Worm (Caenorhabditis elegans) whole organism, L1 larva: ENCODE data around the gene C45G9.5.

ENCODE experiments used
- F16B12.6 ChIP-seq: fragments of 150-350 bp; optimal IDR thresholded peaks from 2 replicates; lab custom pipeline; 2014; ENCODE audit warnings: missing biosample characterization, missing genetic modification characterization
- Y116A8C.19 ChIP-seq: sonication (generic microtip); optimal IDR thresholded peaks from 2 replicates; lab custom pipeline; 2016; ENCODE audit warnings: missing compliant biosample characterization, missing genetic modification characterization, borderline replicate concordance
- aha-1 ChIP-seq: fragments of 150-350 bp; optimal IDR thresholded peaks from 2 replicates; lab custom pipeline; 2014; ENCODE audit warnings: missing biosample characterization, missing genetic modification characterization
- alr-1 ChIP-seq: fragments of 200-800 bp; sonication (Bioruptor generic); optimal IDR thresholded peaks from 2 replicates; lab custom pipeline; 2018; ENCODE audit warnings: borderline replicate concordance, mild to moderate bottlenecking, missing genetic modification characterization, missing compliant biosample characterization
- aly-2 ChIP-seq: fragments of 150-350 bp; optimal IDR thresholded peaks from 2 replicates; lab custom pipeline; 2014; ENCODE audit warnings: missing biosample characterization, missing genetic modification characterization
- ceh-63 ChIP-seq: fragments of 200-800 bp; sonication (Bioruptor generic); optimal IDR thresholded peaks from 2 replicates; lab custom pipeline; 2018; ENCODE audit warnings: mild to moderate bottlenecking, missing genetic modification characterization, missing compliant biosample characterization
- ceh-8 ChIP-seq: fragments of 200-800 bp; sonication (Bioruptor generic); optimal IDR thresholded peaks from 2 replicates; lab custom pipeline; 2018; ENCODE audit warnings: mild to moderate bottlenecking, missing genetic modification characterization, moderate library complexity, missing compliant biosample characterization
- ceh-88 ChIP-seq: fragments of 200-800 bp; sonication (Bioruptor generic); IDR thresholded peaks from 2 replicates; pipeline ENCODE4 v1.3.6; 2022; ENCODE audit warnings: missing genetic modification characterization, missing compliant biosample characterization
- ces-1 ChIP-seq: fragments of 150-350 bp; optimal IDR thresholded peaks from 2 replicates; lab custom pipeline; 2014; ENCODE audit warnings: missing biosample characterization, missing genetic modification reagents, missing genetic modification characterization
- dpl-1 ChIP-seq, 3 experiments: fragments of 150-350 bp in 2 of 3; sonication (generic microtip) in 1 of 3; optimal IDR thresholded peaks; 2 replicates each; lab custom pipeline; 2014 to 2017; ENCODE audit warnings: missing biosample characterization in 3 of 3, missing genetic modification characterization in 3 of 3, missing genetic modification reagents in 3 of 3
- elt-2 ChIP-seq: sonication (generic microtip); optimal IDR thresholded peaks from 2 replicates; lab custom pipeline; 2016; ENCODE audit warnings: missing genetic modification characterization, mild to moderate bottlenecking, inconsistent platforms, missing compliant biosample characterization, missing genetic modification reagents
- elt-3 ChIP-seq, 6 experiments: fragments of 150-350 bp in 1 of 6; sonication (generic microtip); optimal IDR thresholded peaks; 2 replicates each; lab custom pipeline; 2017 to 2018; ENCODE audit warnings: missing biosample characterization in 6 of 6, missing genetic modification characterization in 6 of 6, inconsistent platforms in 1 of 6
- ets-5 ChIP-seq: fragments of 200-800 bp; sonication (Bioruptor generic); IDR thresholded peaks from 2 replicates; pipeline ENCODE4 v1.3.6; 2022; ENCODE audit warnings: missing genetic modification characterization, missing compliant biosample characterization
- fkh-10 ChIP-seq: sonication (generic microtip); optimal IDR thresholded peaks from 2 replicates; lab custom pipeline; 2017; ENCODE audit warnings: missing biosample characterization, missing genetic modification reagents, missing genetic modification characterization
- fkh-4 ChIP-seq: sonication (generic microtip); optimal IDR thresholded peaks from 2 replicates; lab custom pipeline; 2016; ENCODE audit warnings: missing compliant biosample characterization, missing genetic modification characterization, borderline replicate concordance
- fkh-8 ChIP-seq: sonication (generic microtip); optimal IDR thresholded peaks from 2 replicates; lab custom pipeline; 2016; ENCODE audit warnings: mild to moderate bottlenecking, missing genetic modification characterization, missing compliant biosample characterization
- grh-1 ChIP-seq: fragments of 200-800 bp; sonication (Bioruptor generic); IDR thresholded peaks from 2 replicates; pipeline ENCODE4 v1.3.6; 2022; ENCODE audit warnings: missing genetic modification reagents, missing genetic modification characterization, missing compliant biosample characterization
- hlh-17 ChIP-seq: fragments of 200-800 bp; sonication (Bioruptor generic); optimal IDR thresholded peaks from 2 replicates; lab custom pipeline; 2018; ENCODE audit warnings: missing genetic modification characterization, mild to moderate bottlenecking, missing compliant biosample characterization, moderate library complexity, borderline replicate concordance
- hpl-2 ChIP-seq: fragments of 150-350 bp; optimal IDR thresholded peaks from 2 replicates; lab custom pipeline; 2014; ENCODE audit warnings: missing biosample characterization, missing genetic modification reagents, missing genetic modification characterization
- irx-1 ChIP-seq: sonication (generic microtip); optimal IDR thresholded peaks from 2 replicates; lab custom pipeline; 2016; ENCODE audit warnings: missing genetic modification characterization, missing compliant biosample characterization
- isw-1 ChIP-seq: fragments of 200-800 bp; sonication (Bioruptor generic); IDR thresholded peaks from 2 replicates; pipeline ENCODE4 v1.3.6; 2022; ENCODE audit warnings: missing genetic modification characterization, missing compliant biosample characterization
- lin-14 ChIP-seq: fragments of 200-800 bp; sonication (Bioruptor generic); optimal IDR thresholded peaks from 2 replicates; lab custom pipeline; 2018; ENCODE audit warnings: mild to moderate bottlenecking, missing genetic modification characterization, moderate library complexity, missing compliant biosample characterization
- lin-15B ChIP-seq: fragments of 150-350 bp; sonication (generic microtip); optimal IDR thresholded peaks from 3 replicates; lab custom pipeline; 2014; ENCODE audit warnings: missing biosample characterization, missing genetic modification characterization
- lsy-2 ChIP-seq, 2 experiments: fragments of 150-350 bp; optimal IDR thresholded peaks; 2 replicates each; lab custom pipeline; 2014; ENCODE audit warnings: missing biosample characterization in 2 of 2, missing genetic modification characterization in 2 of 2
- mab-9 ChIP-seq: fragments of 200-800 bp; sonication (Bioruptor generic); IDR thresholded peaks from 2 replicates; pipeline ENCODE4 v1.3.6; 2022; ENCODE audit warnings: missing genetic modification reagents, missing genetic modification characterization, missing compliant biosample characterization
- mdl-1 ChIP-seq, 2 experiments: fragments of 150-350 bp; optimal IDR thresholded peaks; 2 replicates each; lab custom pipeline; 2014 to 2017; ENCODE audit warnings: missing biosample characterization in 2 of 2, missing genetic modification characterization in 2 of 2, inconsistent platforms in 1 of 2
- nhr-11 ChIP-seq: fragments of 150-350 bp; optimal IDR thresholded peaks from 2 replicates; lab custom pipeline; 2014; ENCODE audit warnings: missing biosample characterization, missing genetic modification characterization
- nhr-19 ChIP-seq: fragments of 200-800 bp; sonication (Bioruptor generic); conservative IDR thresholded peaks from 2 replicates; pipeline ENCODE4 v1.3.6; 2022; ENCODE audit warnings: missing genetic modification characterization, missing compliant biosample characterization
- nhr-20 ChIP-seq: sonication (generic microtip); optimal IDR thresholded peaks from 2 replicates; lab custom pipeline; 2016; ENCODE audit warnings: mild to moderate bottlenecking, missing genetic modification characterization, missing compliant biosample characterization
- nhr-237 ChIP-seq: fragments of 150-350 bp; optimal IDR thresholded peaks from 2 replicates; lab custom pipeline; 2014; ENCODE audit warnings: missing biosample characterization, missing genetic modification characterization
- nhr-71 ChIP-seq: sonication (generic microtip); optimal IDR thresholded peaks from 2 replicates; lab custom pipeline; 2016; ENCODE audit warnings: mild to moderate bottlenecking, missing genetic modification characterization, moderate library complexity, missing compliant biosample characterization
- nhr-76 ChIP-seq: sonication (generic microtip); optimal IDR thresholded peaks from 2 replicates; lab custom pipeline; 2017; ENCODE audit warnings: missing biosample characterization, missing genetic modification characterization
- nhr-77 ChIP-seq: fragments of 150-350 bp; optimal IDR thresholded peaks from 2 replicates; lab custom pipeline; 2014; ENCODE audit warnings: missing biosample characterization, missing genetic modification characterization
- nhr-84 ChIP-seq: sonication (generic microtip); optimal IDR thresholded peaks from 2 replicates; lab custom pipeline; 2017; ENCODE audit warnings: missing biosample characterization, missing genetic modification characterization
- nhr-85 ChIP-seq: sonication (generic microtip); peaks from one replicate; lab custom pipeline; 2016; ENCODE audit warnings: missing genetic modification characterization, inconsistent platforms, missing compliant biosample characterization
- nhr-90 ChIP-seq: sonication (generic microtip); optimal IDR thresholded peaks from 2 replicates; lab custom pipeline; 2016; ENCODE audit warnings: mild to moderate bottlenecking, missing genetic modification characterization, missing compliant biosample characterization; ENCODE audit not compliant: poor library complexity
- pax-3 ChIP-seq: fragments of 200-800 bp; sonication (Bioruptor generic); optimal IDR thresholded peaks from 2 replicates; lab custom pipeline; 2018; ENCODE audit warnings: mild to moderate bottlenecking, missing genetic modification characterization, moderate library complexity, missing compliant biosample characterization
- rnt-1 ChIP-seq: sonication (generic microtip); optimal IDR thresholded peaks from 2 replicates; lab custom pipeline; 2016; ENCODE audit warnings: mild to moderate bottlenecking, missing genetic modification characterization, moderate library complexity, missing compliant biosample characterization
- skn-1 ChIP-seq: fragments of 150-350 bp; optimal IDR thresholded peaks from 2 replicates; lab custom pipeline; 2014; ENCODE audit warnings: missing biosample characterization, missing genetic modification characterization
- snpc-4 ChIP-seq: fragments of 150-350 bp; optimal IDR thresholded peaks from 2 replicates; lab custom pipeline; 2014; ENCODE audit warnings: missing biosample characterization, missing genetic modification characterization
- snu-23 ChIP-seq: sonication (generic microtip); optimal IDR thresholded peaks from 2 replicates; lab custom pipeline; 2016; ENCODE audit warnings: missing genetic modification characterization, missing compliant biosample characterization
- sox-4 ChIP-seq: sonication (generic microtip); optimal IDR thresholded peaks from 2 replicates; lab custom pipeline; 2016; ENCODE audit warnings: missing genetic modification characterization, missing compliant biosample characterization
- sup-37 ChIP-seq: fragments of 200-800 bp; sonication (Bioruptor generic); optimal IDR thresholded peaks from 2 replicates; lab custom pipeline; 2018; ENCODE audit warnings: mild to moderate bottlenecking, missing genetic modification characterization, missing compliant biosample characterization
- swsn-7 ChIP-seq: sonication (generic microtip); optimal IDR thresholded peaks from 2 replicates; lab custom pipeline; 2016; ENCODE audit warnings: missing genetic modification characterization, missing compliant biosample characterization
- unc-130 ChIP-seq: fragments of 150-350 bp; optimal IDR thresholded peaks from 2 replicates; lab custom pipeline; 2017; ENCODE audit warnings: missing biosample characterization, missing genetic modification characterization, inconsistent platforms
- unc-30 ChIP-seq: sonication (generic microtip); optimal IDR thresholded peaks from 2 replicates; lab custom pipeline; 2017; ENCODE audit warnings: missing biosample characterization, missing genetic modification characterization
- unc-62 ChIP-seq: fragments of 150-350 bp; optimal IDR thresholded peaks from 2 replicates; lab custom pipeline; 2014; ENCODE audit warnings: missing biosample characterization, missing genetic modification reagents, missing genetic modification characterization
- unc-98 ChIP-seq: fragments of 200-800 bp; sonication (Bioruptor generic); IDR thresholded peaks from 2 replicates; pipeline ENCODE4 v1.3.6; 2022; ENCODE audit warnings: missing genetic modification characterization, missing compliant biosample characterization
- vab-15 ChIP-seq: sonication (generic microtip); optimal IDR thresholded peaks from 2 replicates; lab custom pipeline; 2017; ENCODE audit warnings: missing genotype, mild to moderate bottlenecking, missing genetic modification characterization, missing compliant biosample characterization
- xbp-1 ChIP-seq: sonication (generic microtip); optimal IDR thresholded peaks from 2 replicates; lab custom pipeline; 2016; ENCODE audit warnings: missing genetic modification characterization, missing compliant biosample characterization
- zip-4 ChIP-seq: fragments of 200-800 bp; sonication (Bioruptor generic); optimal IDR thresholded peaks from 2 replicates; lab custom pipeline; 2018; ENCODE audit warnings: mild to moderate bottlenecking, missing genetic modification characterization, moderate library complexity, missing compliant biosample characterization
- ztf-11 ChIP-seq, 2 experiments: sonication (generic microtip); optimal IDR thresholded peaks; 2 replicates each; lab custom pipeline; 2016 to 2017; ENCODE audit warnings: missing genetic modification characterization in 2 of 2, missing biosample characterization in 1 of 2, missing compliant biosample characterization in 1 of 2

The C45G9.5 gene

ce11 chrIII:5024393-5024964 is 23.4 kb upstream of the C45G9.5 start, which contains the start of gene pcf-11 (continued):
- TF ChIP-seq ces-1 (GFP tag; lab: Kevin White, UChicago) (no peak), unc-98 (GFP tag; lab: Robert Waterston, UW) (no peak), Y116A8C.19 (tag; lab: Kevin White, UChicago) (no peak), irx-1 (peak; percentile 9), hpl-2 (GFP tag; lab: Kevin White, UChicago) (no peak), snpc-4 (no peak), pax-3 (tag; lab: Kevin White, UChicago) (no peak), aha-1 (tag; lab: Kevin White, UChicago) (no peak), mab-9 (GFP tag; lab: Robert Waterston, UW) (no peak), unc-62 (GFP tag; lab: Kevin White, UChicago) (no peak), unc-30 (tag; lab: Kevin White, UChicago) (no peak), xbp-1 (tag; lab: Kevin White, UChicago) (peak; percentile 53), lin-14 (GFP tag; lab: Kevin White, UChicago) (peak; percentile 74), fkh-8 (tag; lab: Kevin White, UChicago) (peak; percentile 40), sox-4 (tag; lab: Kevin White, UChicago) (no peak), aly-2 (tag; lab: Kevin White, UChicago) (no peak), zip-4 (GFP tag; lab: Kevin White, UChicago) (no peak), vab-15 (tag; lab: Kevin White, UChicago) (no peak), nhr-19 (GFP tag; lab: Robert Waterston, UW) (peak; percentile 41; the same call in 1 of the 2 replicates), elt-2 (tag; lab: Kevin White, UChicago) (no peak), ceh-63 (GFP tag; lab: Kevin White, UChicago) (no peak), elt-3 (tag; optimal IDR thresholded peaks at IDR 0.05; lab: Kevin White, UChicago) (peak in 2 of 6 experiments; percentile 5 to 8), fkh-4 (no peak), nhr-20 (tag; lab: Kevin White, UChicago) (peak; percentile 38), ceh-88 (GFP tag; lab: Robert Waterston, UW) (no peak), dpl-1 (GFP tag; optimal IDR thresholded peaks at IDR 0.05; lab: Kevin White, UChicago) (peak; percentile 51 to 63 (median 55)), nhr-76 (no peak), grh-1 (GFP tag; lab: Robert Waterston, UW) (no peak), nhr-85 (no peak), skn-1 (tag; lab: Kevin White, UChicago) (peak; percentile 58), mdl-1 (tag; optimal IDR thresholded peaks at IDR 0.05; lab: Kevin White, UChicago) (peak in 1 of 2 experiments; percentile 80), hlh-17 (GFP tag; lab: Kevin White, UChicago) (no peak), rnt-1 (tag; lab: Kevin White, UChicago) (peak; percentile 63), isw-1 (GFP tag; lab: Robert Waterston, UW) (peak; percentile 56), nhr-77 (peak; percentile 60), alr-1 (tag; lab: Kevin White, UChicago) (no peak), ets-5 (GFP tag; lab: Robert Waterston, UW) (no peak), sup-37 (no peak), nhr-71 (tag; lab: Kevin White, UChicago) (peak; percentile 69), nhr-90 (tag; lab: Kevin White, UChicago) (peak; percentile 36), lin-15B (tag; lab: Kevin White, UChicago) (no peak), snu-23 (peak; percentile 78), ztf-11 (tag; optimal IDR thresholded peaks at IDR 0.05; lab: Kevin White, UChicago) (no peak), nhr-84 (tag; lab: Kevin White, UChicago) (no peak), lsy-2 (tag; optimal IDR thresholded peaks at IDR 0.05; lab: Kevin White, UChicago) (peak; percentile 43 to 78), fkh-10 (GFP tag; lab: Kevin White, UChicago) (no peak), nhr-11 (no peak), nhr-237 (no peak), swsn-7 (tag; lab: Kevin White, UChicago) (peak; percentile 51), ceh-8 (GFP tag; lab: Kevin White, UChicago) (no peak), F16B12.6 (tag; lab: Kevin White, UChicago) (peak; percentile 35), unc-130 (no peak)
